Worm (Caenorhabditis elegans) whole organism, early embryonic: ENCODE measurements around the gene nlp-30.

Source experiments
- B0310.2 ChIP-seq: sonication (generic microtip); optimal IDR thresholded peaks from 2 replicates; lab custom pipeline; 2016; ENCODE audit warnings: mild to moderate bottlenecking, missing genetic modification characterization, missing compliant biosample characterization
- F13C5.2 ChIP-seq: sonication (generic microtip); optimal IDR thresholded peaks from 2 replicates; lab custom pipeline; 2017; ENCODE audit warnings: mild to moderate bottlenecking, missing genetic modification characterization, inconsistent platforms, missing compliant biosample characterization
- aly-1 ChIP-seq: sonication (generic microtip); optimal IDR thresholded peaks from 2 replicates; lab custom pipeline; 2016; ENCODE audit warnings: missing genetic modification characterization, missing compliant biosample characterization
- ama-1 ChIP-seq: fragments of 150-350 bp; optimal IDR thresholded peaks from 2 replicates; lab custom pipeline; 2014
- ceh-13 ChIP-seq: fragments of 200-800 bp; sonication (Bioruptor generic); optimal IDR thresholded peaks from 2 replicates; lab custom pipeline; 2018; ENCODE audit warnings: mild to moderate bottlenecking, missing genetic modification characterization, missing compliant biosample characterization
- ceh-36 ChIP-seq: sonication (generic microtip); optimal IDR thresholded peaks from 2 replicates; lab custom pipeline; 2016; ENCODE audit warnings: missing genetic modification characterization, inconsistent platforms, missing compliant biosample characterization
- ets-7 ChIP-seq: sonication (generic microtip); optimal IDR thresholded peaks from 2 replicates; lab custom pipeline; 2016; ENCODE audit warnings: missing genotype, missing genetic modification characterization, missing compliant biosample characterization
- flt-1 ChIP-seq: fragments of 200-800 bp; sonication (Bioruptor generic); IDR thresholded peaks from 2 replicates; pipeline ENCODE4 v1.3.6; 2022; ENCODE audit warnings: missing genetic modification characterization, missing compliant biosample characterization
- hmbx-1 ChIP-seq: sonication (generic microtip); optimal IDR thresholded peaks from 2 replicates; lab custom pipeline; 2016; ENCODE audit warnings: mild to moderate bottlenecking, missing genetic modification characterization, missing compliant biosample characterization
- hmg-4 ChIP-seq: fragments of 200-800 bp; sonication (Bioruptor generic); optimal IDR thresholded peaks from 2 replicates; lab custom pipeline; 2018; ENCODE audit warnings: mild to moderate bottlenecking, missing genetic modification characterization, missing compliant biosample characterization
- hnd-1 ChIP-seq: sonication (generic microtip); optimal IDR thresholded peaks from 2 replicates; lab custom pipeline; 2016; ENCODE audit warnings: missing genetic modification characterization, missing compliant biosample characterization
- pes-1 ChIP-seq: fragments of 200-800 bp; sonication (Bioruptor generic); IDR thresholded peaks from 2 replicates; pipeline ENCODE4 v1.3.6; 2022; ENCODE audit warnings: missing genetic modification reagents, missing genetic modification characterization, missing compliant biosample characterization
- scrt-1 ChIP-seq: fragments of 200-800 bp; sonication (Bioruptor generic); IDR thresholded peaks from 2 replicates; pipeline ENCODE4 v1.3.6; 2022; ENCODE audit warnings: missing genetic modification characterization, missing compliant biosample characterization
- sea-1 ChIP-seq: fragments of 200-800 bp; sonication (Bioruptor generic); conservative IDR thresholded peaks from 2 replicates; pipeline ENCODE4 v1.3.6; 2022; ENCODE audit warnings: missing genetic modification characterization, missing compliant biosample characterization
- tbx-11 ChIP-seq: fragments of 200-800 bp; sonication (Bioruptor generic); IDR thresholded peaks from 2 replicates; pipeline ENCODE4 v1.3.6; 2022; ENCODE audit warnings: missing genetic modification characterization, missing compliant biosample characterization
- tbx-37 ChIP-seq: fragments of 200-800 bp; sonication (Bioruptor generic); conservative IDR thresholded peaks from 2 replicates; pipeline ENCODE4 v1.3.6; 2022; ENCODE audit warnings: missing genetic modification reagents, missing genetic modification characterization, missing compliant biosample characterization
- tra-4 ChIP-seq: sonication (generic microtip); optimal IDR thresholded peaks from 2 replicates; lab custom pipeline; 2017; ENCODE audit warnings: missing genetic modification characterization, missing compliant biosample characterization

The nlp-30 gene

DNA sequence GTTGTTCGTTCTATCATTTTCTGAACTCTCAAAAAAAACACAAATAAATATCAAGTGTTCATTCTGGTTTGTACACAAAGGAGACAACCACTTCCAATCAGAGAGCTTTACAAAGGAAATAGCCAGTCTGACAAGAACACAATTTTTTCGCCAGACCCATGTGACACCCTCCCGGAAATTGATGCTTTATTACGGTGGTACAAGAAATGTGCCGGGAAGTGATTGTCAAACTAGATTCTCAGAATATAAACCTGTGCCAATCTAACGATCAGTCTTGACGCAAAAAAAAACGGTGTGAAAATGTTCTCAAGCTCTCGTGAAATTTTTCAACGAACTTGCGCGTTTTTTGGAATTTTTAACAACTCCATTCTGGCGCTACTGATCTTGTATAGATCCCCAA, 28.0 kb upstream of the nlp-30 start, which contains the start of gene str-247:
Gene str-247, plus strand, starts transcription at position 301 of the 400 bp plus-strand sequence.
- no peak for TF ChIP-seq hnd-1 (tag; lab: Kevin White, UChicago)
- no peak for TF ChIP-seq scrt-1
- TF ChIP-seq hmg-4 (GFP tag; lab: Kevin White, UChicago) = no peak
- TF ChIP-seq B0310.2 (tag; lab: Kevin White, UChicago) = no peak
- TF ChIP-seq flt-1 (GFP tag; lab: Robert Waterston, UW) = no peak
- no peak for TF ChIP-seq tbx-11
- TF ChIP-seq tbx-37 (GFP tag; lab: Robert Waterston, UW) = no peak
- no peak for TF ChIP-seq sea-1 (GFP tag; lab: Robert Waterston, UW)
- no peak for TF ChIP-seq tra-4 (tag; lab: Kevin White, UChicago)
- TF ChIP-seq ceh-36 (tag; lab: Kevin White, UChicago) = no peak

DNA sequence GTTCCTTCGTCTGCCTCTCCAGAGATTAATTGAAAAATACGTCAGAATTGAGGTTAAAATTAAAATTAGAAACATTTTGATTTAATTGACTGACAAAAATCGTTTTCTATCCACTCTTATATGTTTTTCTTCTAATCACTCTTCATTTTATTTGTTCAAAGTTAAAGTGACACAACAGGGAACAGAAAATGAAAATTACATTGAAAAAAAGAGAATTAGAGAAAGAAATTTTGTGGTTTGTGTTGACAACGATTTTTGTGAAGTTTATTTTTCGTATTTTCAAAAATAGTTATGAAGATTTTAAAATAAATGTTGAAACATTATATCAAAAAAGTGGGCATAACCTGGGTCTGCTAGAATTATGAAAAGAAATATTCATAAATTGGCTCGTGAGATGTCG, 24.2 kb upstream of the nlp-30 start, which contains the start of gene cyp-34A5:
Gene cyp-34A5, minus strand, starts transcription at position 101 of the 400 bp plus-strand sequence.
- TF ChIP-seq B0310.2 (tag; lab: Kevin White, UChicago) = no peak
- TF ChIP-seq flt-1 (GFP tag; lab: Robert Waterston, UW) = no peak

DNA sequence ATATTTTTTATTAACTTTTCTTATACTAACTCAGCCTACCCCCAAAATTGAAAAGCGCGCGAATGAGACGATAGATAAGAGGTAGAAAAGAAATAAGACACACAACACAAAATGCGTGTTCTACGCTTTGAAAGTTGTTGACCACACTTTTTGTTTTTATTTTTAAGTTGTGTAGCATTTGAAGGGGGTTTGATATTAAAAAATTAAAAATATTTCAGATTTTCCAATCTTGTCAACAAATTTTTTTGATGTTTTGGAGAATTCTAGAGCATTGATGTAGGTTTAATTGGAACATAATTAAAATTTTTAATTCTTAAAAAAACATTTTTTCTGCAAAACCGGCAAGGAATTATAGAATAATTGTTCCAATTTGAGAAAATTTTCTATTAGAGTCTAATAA, 20.5 kb upstream of the nlp-30 start, which contains the start of gene cyp-34A6:
Gene cyp-34A6, minus strand, starts transcription at position 101 of the 400 bp plus-strand sequence.
- TF ChIP-seq ceh-36 (tag; lab: Kevin White, UChicago) = no peak
- no peak for TF ChIP-seq tbx-37 (GFP tag; lab: Robert Waterston, UW)
- TF ChIP-seq hmbx-1 (tag; lab: Kevin White, UChicago) = no peak
- TF ChIP-seq pes-1 (GFP tag; lab: Robert Waterston, UW) = no peak

DNA sequence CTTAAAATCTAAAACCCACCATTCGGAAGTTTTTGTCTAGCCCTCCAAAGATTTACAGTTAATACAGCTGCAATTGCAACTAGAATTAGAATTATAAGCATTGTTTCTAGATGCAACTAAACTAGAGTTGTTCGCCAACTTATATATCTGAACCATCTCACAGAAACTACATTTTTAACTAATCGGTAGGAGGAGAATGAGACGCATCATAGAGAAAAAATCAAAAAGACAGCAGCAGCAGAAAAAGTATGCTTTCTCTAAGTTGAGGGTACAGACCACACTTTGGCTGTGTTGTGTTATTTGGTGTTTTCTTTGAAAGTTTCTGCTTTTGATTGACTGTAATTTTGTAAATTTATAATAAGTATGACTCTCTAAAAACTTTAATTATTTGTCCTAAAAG, 18.1 kb upstream of the nlp-30 start, which contains the start of gene cyp-34A7:
Gene cyp-34A7, minus strand, starts transcription at position 101 of the 400 bp plus-strand sequence.
- TF ChIP-seq ets-7 (tag; lab: Kevin White, UChicago) (no peak), F13C5.2 (tag; lab: Kevin White, UChicago) (no peak), tra-4 (tag; lab: Kevin White, UChicago) (no peak)

DNA sequence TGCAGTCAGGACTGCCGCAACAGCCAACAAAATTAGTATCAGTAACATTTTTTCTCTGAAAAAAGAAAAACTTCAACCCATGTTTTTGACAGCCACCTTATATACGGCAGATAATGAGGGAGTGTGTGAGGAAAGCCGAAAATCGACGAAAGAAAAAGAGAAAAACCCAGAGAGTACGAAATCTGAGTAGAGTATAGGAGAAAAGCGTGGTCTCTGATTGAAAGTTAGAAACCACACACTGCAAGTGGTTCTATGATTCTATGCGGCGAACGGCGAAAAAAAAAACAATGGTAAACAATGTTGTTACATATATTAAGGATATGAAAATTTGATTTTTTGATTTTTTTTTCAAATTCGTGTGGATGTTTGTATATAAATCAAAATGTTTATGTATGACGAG, 14.0 kb upstream of the nlp-30 start, which contains the start of gene cyp-34A8:
Gene cyp-34A8, minus strand, starts transcription at position 62 of the 400 bp plus-strand sequence.
- TF ChIP-seq hmg-4 (GFP tag; lab: Kevin White, UChicago) (no peak), aly-1 (tag; lab: Kevin White, UChicago) (no peak), hmbx-1 (tag; lab: Kevin White, UChicago) (no peak), tra-4 (tag; lab: Kevin White, UChicago) (no peak), ama-1 (no peak), scrt-1 (no peak), tbx-37 (GFP tag; lab: Robert Waterston, UW) (no peak), ceh-13 (GFP tag; lab: Kevin White, UChicago) (no peak), flt-1 (GFP tag; lab: Robert Waterston, UW) (no peak), sea-1 (GFP tag; lab: Robert Waterston, UW) (no peak), ets-7 (tag; lab: Kevin White, UChicago) (no peak), B0310.2 (tag; lab: Kevin White, UChicago) (no peak), F13C5.2 (tag; lab: Kevin White, UChicago) (no peak), hnd-1 (tag; lab: Kevin White, UChicago) (no peak)

DNA sequence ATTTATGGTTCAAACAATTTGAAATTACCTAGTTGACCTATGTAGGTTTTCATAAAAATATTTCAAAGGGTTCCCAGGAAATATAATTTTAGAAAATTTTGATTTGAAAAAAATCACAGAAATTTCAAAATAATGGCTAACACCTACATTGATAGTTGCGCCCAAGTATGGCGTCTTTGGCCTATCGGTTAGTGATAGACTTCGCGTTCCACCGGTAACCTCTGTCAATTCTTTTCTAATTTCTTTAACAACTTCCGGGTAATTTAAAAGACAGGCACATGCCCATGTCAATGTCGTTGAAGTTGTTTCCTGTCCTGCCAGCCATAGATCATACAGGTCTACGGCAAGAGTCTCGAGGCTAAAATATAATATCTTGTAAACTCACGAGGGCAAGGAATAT, 12.9 kb upstream of the nlp-30 start:
- TF ChIP-seq flt-1 (GFP tag; lab: Robert Waterston, UW) = no peak
- TF ChIP-seq hmg-4 (GFP tag; lab: Kevin White, UChicago) = no peak
- TF ChIP-seq tbx-11 = no peak
- TF ChIP-seq B0310.2 (tag; lab: Kevin White, UChicago) = no peak
- TF ChIP-seq pes-1 (GFP tag; lab: Robert Waterston, UW) = no peak
- no peak for TF ChIP-seq scrt-1
- TF ChIP-seq ets-7 (tag; lab: Kevin White, UChicago) = no peak
- TF ChIP-seq ceh-13 (GFP tag; lab: Kevin White, UChicago) = no peak
- no peak for TF ChIP-seq ceh-36 (tag; lab: Kevin White, UChicago)

DNA sequence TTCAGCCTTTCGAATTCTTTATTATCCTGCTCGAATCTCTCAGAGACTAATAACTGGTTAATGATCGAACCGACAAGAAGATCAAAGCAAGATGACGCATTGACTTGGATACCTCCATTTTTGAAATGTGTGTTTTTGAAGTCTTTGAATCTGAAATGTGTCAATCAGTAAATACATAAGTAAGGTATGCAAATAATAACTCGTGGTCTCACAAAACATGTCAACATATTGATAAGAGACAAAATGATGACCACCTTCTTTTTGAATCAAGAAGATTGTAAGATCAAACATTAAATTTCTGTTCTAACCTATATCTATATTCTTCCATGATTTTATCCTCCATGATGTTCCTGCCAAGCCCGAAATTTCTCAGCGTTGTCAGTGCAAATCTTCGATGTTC, 12.1 kb upstream of the nlp-30 start:
- TF ChIP-seq ceh-36 (tag; lab: Kevin White, UChicago) (no peak), F13C5.2 (tag; lab: Kevin White, UChicago) (no peak), hnd-1 (tag; lab: Kevin White, UChicago) (no peak), sea-1 (GFP tag; lab: Robert Waterston, UW) (no peak), flt-1 (GFP tag; lab: Robert Waterston, UW) (no peak), aly-1 (tag; lab: Kevin White, UChicago) (no peak), ama-1 (no peak), scrt-1 (no peak), tbx-11 (no peak), hmbx-1 (tag; lab: Kevin White, UChicago) (no peak), ceh-13 (GFP tag; lab: Kevin White, UChicago) (no peak), tbx-37 (GFP tag; lab: Robert Waterston, UW) (no peak), pes-1 (GFP tag; lab: Robert Waterston, UW) (no peak), hmg-4 (GFP tag; lab: Kevin White, UChicago) (no peak), ets-7 (tag; lab: Kevin White, UChicago) (no peak)

DNA sequence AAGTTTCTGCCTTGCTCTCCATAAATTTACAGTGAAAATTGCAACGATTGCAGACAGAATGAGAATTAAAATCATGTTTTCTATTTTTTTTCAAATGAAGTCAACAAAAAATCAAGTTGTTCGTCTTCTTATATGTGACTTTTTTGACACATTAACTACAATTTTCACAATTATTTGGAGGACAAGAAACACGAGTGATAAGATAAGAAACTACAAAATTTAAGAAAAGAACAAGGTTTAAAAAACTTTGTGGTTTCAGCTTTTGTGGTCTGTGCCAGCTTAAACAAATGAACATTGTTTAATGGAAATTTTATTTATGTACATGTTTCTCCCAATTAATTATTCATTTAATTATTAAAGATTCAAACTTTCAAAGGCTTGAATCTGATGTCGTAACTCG, 11.4 kb upstream of the nlp-30 start, which contains the start of gene cyp-34A9:
Gene cyp-34A9, minus strand, starts transcription at position 131 of the 400 bp plus-strand sequence.
- TF ChIP-seq hnd-1 (tag; lab: Kevin White, UChicago) (no peak), ceh-36 (tag; lab: Kevin White, UChicago) (no peak), ets-7 (tag; lab: Kevin White, UChicago) (no peak), sea-1 (GFP tag; lab: Robert Waterston, UW) (no peak), ama-1 (no peak), aly-1 (tag; lab: Kevin White, UChicago) (no peak), tbx-37 (GFP tag; lab: Robert Waterston, UW) (no peak), F13C5.2 (tag; lab: Kevin White, UChicago) (no peak), flt-1 (GFP tag; lab: Robert Waterston, UW) (no peak), scrt-1 (no peak), ceh-13 (GFP tag; lab: Kevin White, UChicago) (no peak), pes-1 (GFP tag; lab: Robert Waterston, UW) (no peak), hmg-4 (GFP tag; lab: Kevin White, UChicago) (no peak), B0310.2 (tag; lab: Kevin White, UChicago) (no peak), tra-4 (tag; lab: Kevin White, UChicago) (no peak), hmbx-1 (tag; lab: Kevin White, UChicago) (no peak), tbx-11 (no peak)
